Worm (Caenorhabditis elegans) whole organism, late embryonic: ENCODE measurements around the gene F08G12.1.

Experiments
- C08G9.2 ChIP-seq: sonication (generic microtip); optimal IDR thresholded peaks from 2 replicates; lab custom pipeline; 2016; ENCODE audit warnings: mild to moderate bottlenecking, missing genetic modification characterization, moderate library complexity, missing compliant biosample characterization
- F13H6.1 ChIP-seq: sonication (generic microtip); optimal IDR thresholded peaks from 2 replicates; lab custom pipeline; 2016; ENCODE audit warnings: missing genetic modification characterization, missing compliant biosample characterization
- K02D7.2 ChIP-seq: sonication (generic microtip); optimal IDR thresholded peaks from 2 replicates; lab custom pipeline; 2017; ENCODE audit warnings: mild to moderate bottlenecking, missing genetic modification characterization, missing compliant biosample characterization
- T23F11.4 ChIP-seq: fragments of 200-800 bp; sonication (Bioruptor generic); optimal IDR thresholded peaks from 2 replicates; lab custom pipeline; 2018; ENCODE audit warnings: mild to moderate bottlenecking, missing genetic modification characterization, missing compliant biosample characterization
- ahr-1 ChIP-seq: sonication (generic microtip); optimal IDR thresholded peaks from 2 replicates; lab custom pipeline; 2016; ENCODE audit warnings: missing genetic modification characterization, missing compliant biosample characterization
- ceh-14 ChIP-seq: sonication (generic microtip); optimal IDR thresholded peaks from 2 replicates; lab custom pipeline; 2016; ENCODE audit warnings: missing genotype, missing genetic modification characterization, missing compliant biosample characterization
- ceh-18 ChIP-seq: sonication (generic microtip); optimal IDR thresholded peaks from 2 replicates; lab custom pipeline; 2016; ENCODE audit warnings: missing genetic modification characterization, missing compliant biosample characterization
- ceh-2 ChIP-seq: sonication (generic microtip); optimal IDR thresholded peaks from 2 replicates; lab custom pipeline; 2016; ENCODE audit warnings: missing genotype, missing genetic modification characterization, missing compliant biosample characterization
- ceh-22 ChIP-seq: sonication (generic microtip); optimal IDR thresholded peaks from 2 replicates; lab custom pipeline; 2017; ENCODE audit warnings: missing biosample characterization, missing genetic modification characterization
- ceh-31 ChIP-seq: sonication (generic microtip); optimal IDR thresholded peaks from 2 replicates; lab custom pipeline; 2016; ENCODE audit warnings: missing genetic modification characterization, missing compliant biosample characterization
- ceh-34 ChIP-seq: sonication (generic microtip); optimal IDR thresholded peaks from 2 replicates; lab custom pipeline; 2016; ENCODE audit warnings: mild to moderate bottlenecking, missing genetic modification characterization, missing compliant biosample characterization
- ceh-45 ChIP-seq: fragments of 200-800 bp; sonication (Bioruptor generic); IDR thresholded peaks from 2 replicates; pipeline ENCODE4 v1.3.6; 2022; ENCODE audit warnings: missing genetic modification reagents, missing genetic modification characterization, missing compliant biosample characterization
- ceh-6 ChIP-seq: fragments of 200-800 bp; sonication (Bioruptor generic); optimal IDR thresholded peaks from 2 replicates; lab custom pipeline; 2018; ENCODE audit warnings: mild to moderate bottlenecking, missing genetic modification characterization, missing compliant biosample characterization
- che-1 ChIP-seq: sonication (generic microtip); optimal IDR thresholded peaks from 2 replicates; lab custom pipeline; 2016; ENCODE audit warnings: mild to moderate bottlenecking, missing genetic modification characterization, missing compliant biosample characterization
- dve-1 ChIP-seq: sonication (generic microtip); optimal IDR thresholded peaks from 2 replicates; lab custom pipeline; 2017; ENCODE audit warnings: antibody characterized with exemption, mild to moderate bottlenecking, missing genetic modification characterization, missing compliant biosample characterization
- elt-2 ChIP-seq: sonication (generic microtip); optimal IDR thresholded peaks from 2 replicates; lab custom pipeline; 2016; ENCODE audit warnings: missing genetic modification reagents, missing genetic modification characterization, missing compliant biosample characterization
- elt-4 ChIP-seq: sonication (generic microtip); optimal IDR thresholded peaks from 2 replicates; lab custom pipeline; 2016; ENCODE audit warnings: missing genetic modification characterization, missing compliant biosample characterization
- fkh-10 ChIP-seq: fragments of 150-350 bp; optimal IDR thresholded peaks from 2 replicates; lab custom pipeline; 2014; ENCODE audit warnings: missing biosample characterization, missing genetic modification reagents, missing genetic modification characterization
- hlh-6 ChIP-seq: sonication (generic microtip); optimal IDR thresholded peaks from 2 replicates; lab custom pipeline; 2016; ENCODE audit warnings: missing genotype, missing genetic modification characterization, missing compliant biosample characterization
- hlh-8 ChIP-seq: sonication (generic microtip); optimal IDR thresholded peaks from 2 replicates; lab custom pipeline; 2016; ENCODE audit warnings: missing genotype, missing genetic modification characterization, missing compliant biosample characterization
- lim-6 ChIP-seq: sonication (generic microtip); optimal IDR thresholded peaks from 2 replicates; lab custom pipeline; 2016; ENCODE audit warnings: missing genetic modification characterization, missing compliant biosample characterization
- nhr-11 ChIP-seq: fragments of 150-350 bp; optimal IDR thresholded peaks from 2 replicates; lab custom pipeline; 2014; ENCODE audit warnings: missing biosample characterization, missing genetic modification characterization
- nhr-232 ChIP-seq: sonication (generic microtip); optimal IDR thresholded peaks from 2 replicates; lab custom pipeline; 2016; ENCODE audit warnings: missing genetic modification characterization, missing compliant biosample characterization
- odd-2 ChIP-seq: sonication (generic microtip); optimal IDR thresholded peaks from 2 replicates; lab custom pipeline; 2017; ENCODE audit warnings: antibody characterized with exemption, mild to moderate bottlenecking, missing genetic modification characterization, missing compliant biosample characterization
- pax-1 ChIP-seq: fragments of 150-350 bp; optimal IDR thresholded peaks from 2 replicates; lab custom pipeline; 2014; ENCODE audit warnings: missing biosample characterization, missing genetic modification characterization
- pha-2 ChIP-seq: sonication (generic microtip); optimal IDR thresholded peaks from 2 replicates; lab custom pipeline; 2017; ENCODE audit warnings: mild to moderate bottlenecking, missing genetic modification characterization, missing compliant biosample characterization
- pha-4 ChIP-seq: fragments of 150-350 bp; optimal IDR thresholded peaks from 2 replicates; lab custom pipeline; 2018; ENCODE audit warnings: missing biosample characterization, missing genetic modification reagents, missing genetic modification characterization
- pqm-1 ChIP-seq: sonication (generic microtip); optimal IDR thresholded peaks from 2 replicates; lab custom pipeline; 2016; ENCODE audit warnings: missing genetic modification characterization, missing compliant biosample characterization
- pros-1 ChIP-seq: fragments of 150-350 bp; optimal IDR thresholded peaks from 2 replicates; lab custom pipeline; 2014; ENCODE audit warnings: missing biosample characterization, missing genetic modification reagents, missing genetic modification characterization
- ref-2 ChIP-seq: sonication (generic microtip); optimal IDR thresholded peaks from 2 replicates; lab custom pipeline; 2016; ENCODE audit warnings: missing genetic modification characterization, missing compliant biosample characterization
- sox-2 ChIP-seq: fragments of 200-800 bp; sonication (Bioruptor generic); IDR thresholded peaks from 2 replicates; pipeline ENCODE4 v1.3.6; 2022; ENCODE audit warnings: missing genetic modification reagents, missing genetic modification characterization, missing compliant biosample characterization
- ttx-3 ChIP-seq: sonication (generic microtip); optimal IDR thresholded peaks from 2 replicates; lab custom pipeline; 2016; ENCODE audit warnings: missing genetic modification reagents, missing genetic modification characterization, missing compliant biosample characterization
- unc-42 ChIP-seq: sonication (generic microtip); optimal IDR thresholded peaks from 2 replicates; lab custom pipeline; 2016; ENCODE audit warnings: missing genotype, missing genetic modification characterization, missing compliant biosample characterization
- unc-55 ChIP-seq: sonication (generic microtip); optimal IDR thresholded peaks from 2 replicates; lab custom pipeline; 2017; ENCODE audit warnings: missing biosample characterization, missing genetic modification reagents, missing genetic modification characterization
- unc-86 ChIP-seq: sonication (generic microtip); optimal IDR thresholded peaks from 2 replicates; lab custom pipeline; 2016; ENCODE audit warnings: missing genetic modification characterization, missing compliant biosample characterization
- ztf-16 ChIP-seq: sonication (generic microtip); optimal IDR thresholded peaks from 2 replicates; lab custom pipeline; 2017; ENCODE audit warnings: missing genetic modification characterization, missing compliant biosample characterization

Gene F08G12.1

ce11 chrX:11329424-11329823 is 23.8 kb upstream of the F08G12.1 start, which contains the start of gene npr-9:
Gene npr-9, plus strand, starts transcription at chrX:11329724.
- TF ChIP-seq F13H6.1 (tag; lab: Kevin White, UChicago) (no peak), ceh-2 (no peak), nhr-232 (tag; lab: Kevin White, UChicago) (no peak), pros-1 (tag; lab: Kevin White, UChicago) (no peak)

ce11 chrX:11328710-11329109 is 23.0 kb upstream of the F08G12.1 start:
- TF ChIP-seq unc-42 (tag; lab: Kevin White, UChicago) = peak; percentile 87
- TF ChIP-seq pqm-1 (tag; lab: Kevin White, UChicago) = no peak

ce11 chrX:11326827-11327226 is 21.2 kb upstream of the F08G12.1 start, which contains the start of gene ZK455.5:
Gene ZK455.5, minus strand, starts transcription at chrX:11326927.
- TF ChIP-seq pha-2 (tag; lab: Kevin White, UChicago) (no peak), lim-6 (tag; lab: Kevin White, UChicago) (no peak), ceh-34 (tag; lab: Kevin White, UChicago) (no peak), ceh-45 (no peak), che-1 (tag; lab: Kevin White, UChicago) (no peak), unc-55 (GFP tag; lab: Kevin White, UChicago) (no peak), ahr-1 (no peak), ceh-22 (tag; lab: Kevin White, UChicago) (no peak), elt-4 (tag; lab: Kevin White, UChicago) (no peak), ref-2 (tag; lab: Kevin White, UChicago) (no peak), nhr-11 (no peak), ztf-16 (tag; lab: Kevin White, UChicago) (no peak), ceh-14 (tag; lab: Kevin White, UChicago) (no peak)
- TF ChIP-seq, all 69 proteins: peak for 0

- TF ChIP-seq K02D7.2 = no peak
- TF ChIP-seq fkh-10 (GFP tag; lab: Kevin White, UChicago) = no peak
- TF ChIP-seq elt-2 = no peak
- TF ChIP-seq T23F11.4 = no peak
- TF ChIP-seq ceh-31 (tag; lab: Kevin White, UChicago) = no peak
Measured at ce11 chrX:11324240-11324639, 18.6 kb upstream of the F08G12.1 start, which contains the start of gene asm-2. Gene asm-2, minus strand, starts transcription at chrX:11324251.

- no peak for TF ChIP-seq fkh-10 (GFP tag; lab: Kevin White, UChicago)
- TF ChIP-seq, all 69 proteins: peak for 0
Measured at ce11 chrX:11323225-11323624, 17.6 kb upstream of the F08G12.1 start.

ce11 chrX:11317939-11318338 is 12.3 kb upstream of the F08G12.1 start, which contains the start of gene hizr-1:
Gene hizr-1, plus strand, starts transcription at chrX:11318278.
- TF ChIP-seq ttx-3 (tag; lab: Kevin White, UChicago) (no peak), fkh-10 (GFP tag; lab: Kevin White, UChicago) (no peak), C08G9.2 (tag; lab: Kevin White, UChicago) (no peak), pros-1 (tag; lab: Kevin White, UChicago) (no peak), nhr-11 (no peak), pha-4 (tag; lab: Kevin White, UChicago) (no peak), ceh-45 (no peak), odd-2 (tag; lab: Kevin White, UChicago) (no peak), ceh-31 (tag; lab: Kevin White, UChicago) (no peak), ceh-6 (GFP tag; lab: Kevin White, UChicago) (no peak), ceh-18 (no peak), dve-1 (tag; lab: Kevin White, UChicago) (no peak), K02D7.2 (no peak), pax-1 (tag; lab: Kevin White, UChicago) (no peak), sox-2 (no peak), pha-2 (tag; lab: Kevin White, UChicago) (no peak), unc-42 (tag; lab: Kevin White, UChicago) (no peak), hlh-6 (tag; lab: Kevin White, UChicago) (no peak), unc-86 (tag; lab: Kevin White, UChicago) (no peak), hlh-8 (tag; lab: Kevin White, UChicago) (no peak)
